Worm (Caenorhabditis elegans): ENCODE data around the gene skr-8.

skr-8 gene

DNA sequence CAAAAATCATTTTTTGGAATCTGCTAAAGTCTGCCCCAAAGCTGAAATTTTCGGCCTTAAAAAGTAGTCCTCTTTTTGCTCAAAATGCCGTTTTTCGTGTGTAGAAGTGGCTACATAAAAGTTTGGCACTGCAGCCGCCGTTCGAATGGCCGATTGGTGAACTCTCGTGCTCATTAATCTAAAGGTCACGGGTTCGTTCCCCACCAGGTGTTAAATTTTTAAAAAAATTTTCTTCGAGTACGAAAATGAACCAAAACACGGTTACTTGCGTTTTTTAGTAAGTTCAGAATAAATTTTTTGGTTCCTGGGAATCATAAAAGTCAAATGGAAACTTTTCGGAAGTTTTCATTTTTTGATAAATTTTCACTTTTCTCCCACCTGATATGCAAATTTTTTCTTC, 38.4 kb downstream of the skr-8 start:
- TF ChIP-seq D1046.2 (GFP tag; IDR thresholded peaks at IDR 0.05) = 0 out of 2 replicates have a peak, but pooled peaks have one; percentile 16
- peak; percentile 68 for TF ChIP-seq snpc-1.2 (GFP tag; IDR thresholded peaks at IDR 0.05)

DNA sequence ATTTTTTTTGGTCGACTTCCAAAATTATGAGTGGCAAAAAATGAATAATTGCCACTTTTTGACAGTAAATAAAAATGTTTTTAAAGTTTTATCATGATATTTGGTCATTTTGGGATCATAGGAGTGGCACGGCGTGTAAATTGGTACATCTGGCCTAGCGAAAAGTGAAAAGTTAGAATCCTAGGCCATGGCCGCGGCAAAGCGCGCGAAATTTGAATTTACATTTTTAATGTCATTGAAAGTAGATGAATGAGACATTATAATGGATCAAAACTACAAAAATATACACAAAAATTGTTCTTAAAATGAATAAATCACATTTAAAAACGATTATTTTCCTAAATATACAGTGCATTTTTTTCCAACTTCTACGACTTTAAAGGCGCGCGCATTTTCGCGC, 39.1 kb downstream of the skr-8 start:
- no peak for TF ChIP-seq unc-130 (GFP tag; optimal IDR thresholded peaks at IDR 0.05)
- TF ChIP-seq T20F7.1 (GFP tag; optimal IDR thresholded peaks at IDR 0.05) = no peak
- TF ChIP-seq hmg-1.1 (GFP tag; IDR thresholded peaks at IDR 0.05) = no peak
- TF ChIP-seq mxl-3 (GFP tag; optimal IDR thresholded peaks at IDR 0.05) = no peak
- no peak for TF ChIP-seq F26F4.8 (GFP tag; conservative IDR thresholded peaks at IDR 0.05)
- peak; percentile 21 for TF ChIP-seq dpl-1 (GFP tag; optimal IDR thresholded peaks at IDR 0.05)
- TF ChIP-seq egl-43 (GFP tag; IDR thresholded peaks at IDR 0.05) = no peak

DNA sequence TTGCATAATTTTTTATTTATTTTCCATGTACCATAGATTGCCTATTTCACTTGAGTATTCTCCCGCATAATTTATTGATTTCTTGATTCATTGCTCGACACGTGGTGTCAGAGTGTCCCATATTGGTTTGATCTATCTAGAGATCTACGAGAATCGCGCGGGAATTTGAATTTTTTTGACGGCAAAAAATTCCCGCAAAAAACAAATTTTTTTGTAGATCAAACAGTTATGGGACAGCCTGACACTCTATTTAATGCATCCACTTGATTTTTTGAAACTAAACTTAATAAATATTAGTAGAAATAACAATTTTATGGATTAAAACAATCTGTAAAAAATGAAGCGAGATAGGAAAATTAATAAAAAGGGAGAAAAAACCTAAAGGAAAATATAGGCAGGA, 39.7 kb downstream of the skr-8 start:
- no peak for TF ChIP-seq ceh-20 (GFP tag; IDR thresholded peaks at IDR 0.05)
- TF ChIP-seq snpc-1.2 (GFP tag; IDR thresholded peaks at IDR 0.05) = peak; percentile 41; the same call in 1 of the 2 replicates
- no peak for TF ChIP-seq zip-11 (GFP tag; IDR thresholded peaks at IDR 0.05)

DNA sequence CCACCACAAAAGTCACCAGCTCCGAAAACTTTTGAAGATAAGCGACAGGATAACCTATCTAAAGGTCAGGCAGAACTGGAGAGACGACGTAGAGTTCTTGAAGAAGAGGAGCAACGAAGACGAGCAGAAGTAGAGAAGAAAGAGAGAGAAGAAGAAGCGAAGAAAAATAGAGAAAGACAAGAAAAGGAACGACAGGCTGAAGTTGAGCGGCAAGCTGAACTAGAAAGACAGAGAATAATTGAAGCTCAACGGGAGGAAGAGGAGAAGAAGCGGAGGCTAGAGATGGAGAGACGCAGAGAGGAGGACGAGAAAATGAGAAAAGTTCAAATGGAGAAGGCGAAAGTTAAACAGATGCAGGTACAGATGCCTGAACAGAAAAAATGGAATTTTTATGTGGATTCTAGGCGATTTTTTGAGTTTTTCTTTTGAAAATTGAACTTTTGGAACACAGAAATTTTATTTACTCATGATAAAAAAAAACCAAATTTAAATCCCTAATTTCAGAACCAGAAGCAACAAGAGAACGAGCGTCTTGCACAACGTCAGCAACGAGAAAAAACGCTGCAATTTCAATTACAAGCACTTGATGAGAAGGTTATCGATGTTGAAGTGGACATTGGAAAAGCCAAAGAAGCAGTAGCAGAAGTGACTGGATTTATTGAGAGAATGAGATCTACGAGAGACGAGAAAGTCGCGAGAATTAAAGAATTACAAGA, 44.4 kb downstream of the skr-8 start:
- no peak for TF ChIP-seq lin-1 (GFP tag; IDR thresholded peaks at IDR 0.05)
- no peak for TF ChIP-seq spr-1 (tag; optimal IDR thresholded peaks at IDR 0.05)
- no peak for TF ChIP-seq set-16 (GFP tag; IDR thresholded peaks at IDR 0.05)
- 0 out of 2 replicates have a peak, but pooled peaks have one; percentile 51 for TF ChIP-seq hmg-1.1 (GFP tag; IDR thresholded peaks at IDR 0.05)
- TF ChIP-seq nhr-28 (tag; optimal IDR thresholded peaks at IDR 0.05) = no peak
- TF ChIP-seq zip-2 (tag; optimal IDR thresholded peaks at IDR 0.05) = no peak
- TF ChIP-seq nhr-10 (tag; optimal IDR thresholded peaks at IDR 0.05) = no peak
- TF ChIP-seq aha-1 (tag) = no peak
- no peak for TF ChIP-seq ceh-20 (GFP tag; IDR thresholded peaks at IDR 0.05)
- no peak for TF ChIP-seq dve-1 (tag; optimal IDR thresholded peaks at IDR 0.05; ENCODE audit: insufficient read depth)
- TF ChIP-seq spr-3 (GFP tag; optimal IDR thresholded peaks at IDR 0.05) = no peak
- no peak for TF ChIP-seq F44E2.7 (GFP tag; IDR thresholded peaks at IDR 0.05)
- TF ChIP-seq unc-62 (GFP tag; optimal IDR thresholded peaks at IDR 0.05 in 1 of 2) = peak in 1 of 2 experiments; percentile 94
- no peak for TF ChIP-seq unc-62 (tag; optimal IDR thresholded peaks at IDR 0.05)
- TF ChIP-seq Y5F2A.4 (GFP tag; optimal IDR thresholded peaks at IDR 0.05) = no peak

DNA sequence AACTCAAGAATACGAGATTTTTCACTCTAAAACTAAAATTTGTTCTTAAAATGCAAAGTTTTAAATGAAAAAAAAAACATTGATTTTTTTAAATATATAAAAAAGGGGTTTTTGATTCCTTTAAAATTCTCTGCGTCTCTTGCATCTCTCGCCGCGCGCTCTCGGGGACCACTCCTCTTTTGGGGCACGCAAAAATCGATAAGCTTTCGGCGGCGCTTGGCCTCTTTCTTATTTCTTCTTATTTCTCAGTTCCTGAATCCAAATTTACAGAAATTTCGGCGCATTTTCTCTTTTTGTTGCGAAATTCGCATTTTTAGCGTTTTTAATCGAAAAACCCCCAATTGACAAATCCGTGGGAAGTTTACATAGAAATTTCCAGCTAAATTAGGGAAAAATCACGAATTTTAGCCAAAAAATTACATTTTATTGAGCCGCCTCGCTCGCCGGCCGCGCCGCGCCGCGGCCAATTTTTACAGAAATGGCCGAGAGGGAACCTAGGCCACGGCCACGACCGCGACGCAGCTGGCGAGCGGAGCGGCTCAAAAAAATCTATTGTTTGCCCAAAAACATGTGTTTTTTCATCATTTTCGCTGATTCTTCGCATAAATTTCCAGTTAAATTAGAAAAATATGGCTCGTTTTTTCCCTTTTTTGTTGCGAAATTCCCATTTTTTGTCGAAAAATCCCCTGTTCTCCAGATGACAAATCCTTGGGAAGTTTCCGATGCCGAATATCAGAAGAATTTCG, 46.5 kb downstream of the skr-8 start, which contains the start of gene itsn-1:
itsn-1 (plus strand) TSS at position 696 of the 746 bp plus-strand sequence.
- TF ChIP-seq aha-1 (tag) = peak; percentile 24
- 0 out of 2 replicates have a peak, but pooled peaks have one; percentile 13 for TF ChIP-seq tra-1 (GFP tag; IDR thresholded peaks at IDR 0.05)
- 0 out of 4 replicates have a peak, but pooled peaks of 1 of the 2 experiments have one; percentile 46 for TF ChIP-seq madf-5 (GFP tag; IDR thresholded peaks at IDR 0.05)
- no peak for TF ChIP-seq unc-130 (GFP tag; optimal IDR thresholded peaks at IDR 0.05)
- TF ChIP-seq dmd-9 (GFP tag; IDR thresholded peaks at IDR 0.05) = 0 out of 2 replicates have a peak, but pooled peaks have one; percentile 6
- peak; percentile 46 for TF ChIP-seq mes-2 (tag; optimal IDR thresholded peaks at IDR 0.05; ENCODE audit: poor library complexity, severe bottlenecking)
- no peak for TF ChIP-seq ceh-62 (tag; optimal IDR thresholded peaks at IDR 0.05)
- no peak for TF ChIP-seq nhr-42 (GFP tag; IDR thresholded peaks at IDR 0.05)
- TF ChIP-seq set-16 (GFP tag; IDR thresholded peaks at IDR 0.05) = peak; percentile 77
- TF ChIP-seq R02D3.7 (tag; optimal IDR thresholded peaks at IDR 0.05) = no peak
- TF ChIP-seq snpc-1.2 (GFP tag; IDR thresholded peaks at IDR 0.05) = peak; percentile 68
- TF ChIP-seq zfp-2 (tag; optimal IDR thresholded peaks at IDR 0.05) = no peak
- 0 out of 2 replicates have a peak, but pooled peaks have one; percentile 2 for TF ChIP-seq madf-9 (GFP tag; conservative IDR thresholded peaks at IDR 0.05)
